Worm (Caenorhabditis elegans): ENCODE measurements around the gene ZK792.12.

DNA sequence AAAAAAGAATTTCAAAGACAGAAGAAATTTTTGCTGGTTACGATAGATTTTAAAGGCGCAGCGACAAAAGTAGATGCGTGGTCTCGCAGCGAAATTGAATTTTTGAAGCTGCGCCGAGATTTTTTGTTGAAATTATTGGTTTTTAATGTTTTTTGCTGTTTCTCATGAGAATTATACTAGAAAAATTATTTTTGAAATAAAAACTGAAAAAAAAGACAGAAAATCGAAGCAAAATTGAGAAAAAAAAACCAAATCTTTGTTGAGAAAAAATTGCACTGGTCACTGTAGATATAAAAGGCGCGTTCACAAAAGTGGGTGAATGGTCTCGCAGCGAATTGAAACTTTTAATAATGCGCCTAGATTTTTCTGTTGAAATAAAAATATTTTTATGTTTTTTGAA, 2.0 kb downstream of the ZK792.12 start:
- TF ChIP-seq flh-1 (GFP tag; optimal IDR thresholded peaks at IDR 0.05) (no peak), zip-8 (tag; optimal IDR thresholded peaks at IDR 0.05) (no peak), elt-1 (tag; optimal IDR thresholded peaks at IDR 0.05; ENCODE audit: borderline replicate concordance, insufficient read depth) (no peak)

Data from whole organism, mixed stage, embryonic.